Worm (Caenorhabditis elegans) whole organism, L2 larva: Measurements from ENCODE around the gene imb-2.
A peak's percentile ranks its signal among the peaks of the same experiment; 100 is the strongest.

ENCODE experiments used
- C34F6.9 ChIP-seq: fragments of 150-350 bp; optimal IDR thresholded peaks from 2 replicates; lab custom pipeline; 2014; ENCODE audit warnings: missing biosample characterization, missing genetic modification characterization
- R02D3.7 ChIP-seq: fragments of 150-350 bp; optimal IDR thresholded peaks from 2 replicates; lab custom pipeline; 2014; ENCODE audit warnings: missing biosample characterization, missing genetic modification characterization
- aly-2 ChIP-seq: fragments of 150-350 bp; optimal IDR thresholded peaks from 2 replicates; lab custom pipeline; 2014; ENCODE audit warnings: missing biosample characterization, missing genetic modification characterization
- ama-1 ChIP-seq: fragments of 150-350 bp; optimal IDR thresholded peaks from 2 replicates; lab custom pipeline; 2018; ENCODE audit warnings: inconsistent platforms
- blmp-1 ChIP-seq: sonication (generic microtip); optimal IDR thresholded peaks from 2 replicates; lab custom pipeline; 2017; ENCODE audit warnings: missing genetic modification characterization, mild to moderate bottlenecking, missing compliant biosample characterization, antibody characterized with exemption, moderate library complexity; ENCODE audit not compliant: insufficient read depth
- ceh-16 ChIP-seq: fragments of 150-350 bp; optimal IDR thresholded peaks from 2 replicates; lab custom pipeline; 2014; ENCODE audit warnings: missing biosample characterization, missing genetic modification characterization
- ceh-82 ChIP-seq: fragments of 150-350 bp; optimal IDR thresholded peaks from 2 replicates; lab custom pipeline; 2014; ENCODE audit warnings: missing biosample characterization, missing genetic modification characterization
- egl-27 ChIP-seq: sonication (generic microtip); optimal IDR thresholded peaks from 3 replicates; lab custom pipeline; 2017; ENCODE audit warnings: missing biosample characterization, missing genetic modification reagents, missing genetic modification characterization
- elt-3 ChIP-seq: sonication (generic microtip); optimal IDR thresholded peaks from 2 replicates; lab custom pipeline; 2017; ENCODE audit warnings: missing biosample characterization, missing genetic modification characterization
- fos-1 ChIP-seq: fragments of 150-350 bp; optimal IDR thresholded peaks from 2 replicates; lab custom pipeline; 2014; ENCODE audit warnings: missing biosample characterization, missing genetic modification characterization
- gmeb-1 ChIP-seq: fragments of 150-350 bp; optimal IDR thresholded peaks from 2 replicates; lab custom pipeline; 2014; ENCODE audit warnings: missing biosample characterization, missing genetic modification characterization
- mdl-1 ChIP-seq, 2 experiments: fragments of 150-350 bp in 1 of 2; sonication (generic microtip) in 1 of 2; optimal IDR thresholded peaks; 2 replicates each; lab custom pipeline; 2017; ENCODE audit warnings: missing biosample characterization in 2 of 2, missing genetic modification characterization in 2 of 2
- nhr-11 ChIP-seq: fragments of 150-350 bp; optimal IDR thresholded peaks from 2 replicates; lab custom pipeline; 2014; ENCODE audit warnings: missing biosample characterization, missing genetic modification characterization
- nhr-12 ChIP-seq: fragments of 150-350 bp; optimal IDR thresholded peaks from 2 replicates; lab custom pipeline; 2014; ENCODE audit warnings: missing biosample characterization, missing genetic modification characterization
- nhr-129 ChIP-seq: fragments of 150-350 bp; optimal IDR thresholded peaks from 2 replicates; lab custom pipeline; 2014; ENCODE audit warnings: missing biosample characterization, missing genetic modification characterization
- nhr-23 ChIP-seq: fragments of 150-350 bp; optimal IDR thresholded peaks from 2 replicates; lab custom pipeline; 2014; ENCODE audit warnings: missing biosample characterization, missing genetic modification reagents, missing genetic modification characterization
- nhr-237 ChIP-seq: fragments of 150-350 bp; optimal IDR thresholded peaks from 2 replicates; lab custom pipeline; 2014; ENCODE audit warnings: missing biosample characterization, missing genetic modification characterization
- nhr-25 ChIP-seq: fragments of 150-350 bp; sonication (generic microtip); optimal IDR thresholded peaks from 3 replicates; lab custom pipeline; 2014; ENCODE audit warnings: missing biosample characterization, missing genetic modification characterization
- nhr-77 ChIP-seq: fragments of 150-350 bp; optimal IDR thresholded peaks from 2 replicates; lab custom pipeline; 2014; ENCODE audit warnings: missing biosample characterization, missing genetic modification characterization
- snpc-4 ChIP-seq: fragments of 150-350 bp; optimal IDR thresholded peaks from 2 replicates; lab custom pipeline; 2014; ENCODE audit warnings: missing biosample characterization, missing genetic modification characterization
- unc-39 ChIP-seq: fragments of 150-350 bp; optimal IDR thresholded peaks from 2 replicates; lab custom pipeline; 2014; ENCODE audit warnings: missing biosample characterization, missing genetic modification characterization
- unc-55 ChIP-seq: fragments of 150-350 bp; sonication (generic microtip); optimal IDR thresholded peaks from 3 replicates; lab custom pipeline; 2014; ENCODE audit warnings: missing biosample characterization, missing genetic modification reagents, missing genetic modification characterization
- unc-62 ChIP-seq: fragments of 150-350 bp; optimal IDR thresholded peaks from 2 replicates; lab custom pipeline; 2014; ENCODE audit warnings: missing biosample characterization, missing genetic modification reagents, missing genetic modification characterization
- ztf-1 ChIP-seq: fragments of 200-800 bp; sonication (Bioruptor generic); conservative IDR thresholded peaks from 2 replicates; pipeline ENCODE4 v1.3.6; 2022; ENCODE audit warnings: missing genetic modification characterization, missing compliant biosample characterization
- ztf-4 ChIP-seq: fragments of 150-350 bp; optimal IDR thresholded peaks from 2 replicates; lab custom pipeline; 2014; ENCODE audit warnings: missing biosample characterization, missing genetic modification characterization

imb-2 gene

ce11 chrII:14415427-14415826 is 49.9 kb downstream of the imb-2 start:
- TF ChIP-seq fos-1 (peak; percentile 22), elt-3 (tag; lab: Kevin White, UChicago) (no peak), C34F6.9 (tag; lab: Kevin White, UChicago) (no peak), blmp-1 (no peak), aly-2 (no peak), unc-55 (peak; percentile 10), nhr-25 (no peak), R02D3.7 (tag; lab: Kevin White, UChicago) (no peak), ceh-82 (tag; lab: Kevin White, UChicago) (no peak), nhr-11 (tag; lab: Kevin White, UChicago) (no peak), nhr-129 (tag; lab: Kevin White, UChicago) (no peak), mdl-1 (tag; optimal IDR thresholded peaks at IDR 0.05; lab: Kevin White, UChicago) (no peak), ceh-16 (tag; lab: Kevin White, UChicago) (no peak), nhr-237 (tag; lab: Kevin White, UChicago) (no peak), ama-1 (lab: Kevin White, UChicago) (no peak), egl-27 (tag; lab: Kevin White, UChicago) (no peak)

- TF ChIP-seq ztf-1 (GFP tag; lab: Robert Waterston, UW) (no peak), C34F6.9 (tag; lab: Kevin White, UChicago) (peak; percentile 51), ztf-4 (tag; lab: Kevin White, UChicago) (no peak), unc-55 (peak; percentile 52), R02D3.7 (tag; lab: Kevin White, UChicago) (no peak), ceh-82 (tag; lab: Kevin White, UChicago) (no peak), unc-39 (tag; lab: Kevin White, UChicago) (no peak), nhr-23 (tag; lab: Kevin White, UChicago) (no peak), mdl-1 (tag; optimal IDR thresholded peaks at IDR 0.05; lab: Kevin White, UChicago) (no peak), unc-62 (GFP tag; lab: Kevin White, UChicago) (no peak), nhr-77 (tag; lab: Kevin White, UChicago) (no peak), gmeb-1 (no peak), nhr-12 (tag; lab: Kevin White, UChicago) (no peak), aly-2 (no peak), snpc-4 (tag; lab: Kevin White, UChicago) (peak; percentile 43), blmp-1 (no peak)
Observed at ce11 chrII:14416988-14417387, 51.5 kb downstream of the imb-2 start.
